Worm (Caenorhabditis elegans): Measurements from ENCODE around the gene F54D5.9.

ce11 chrII:11526954-11527353 lies 17.7 kb downstream of the F54D5.9 start, which contains the start of gene age-1:
- TF ChIP-seq ceh-79 (tag; optimal IDR thresholded peaks at IDR 0.05): no peak
- no peak for TF ChIP-seq nfyb-1 (GFP tag; IDR thresholded peaks at IDR 0.05)
- no peak for TF ChIP-seq F23B12.7 (tag; optimal IDR thresholded peaks at IDR 0.05; ENCODE audit: insufficient read depth)
- no peak for TF ChIP-seq mxl-1 (tag; optimal IDR thresholded peaks at IDR 0.05)
- TF ChIP-seq dox-1 (GFP tag; IDR thresholded peaks at IDR 0.05): no peak
- TF ChIP-seq mcd-1 (GFP tag; IDR thresholded peaks at IDR 0.05): no peak
- TF ChIP-seq unc-62 (GFP tag; optimal IDR thresholded peaks at IDR 0.05): no peak
- no peak for TF ChIP-seq egrh-3 (GFP tag; IDR thresholded peaks at IDR 0.05)
- TF ChIP-seq sea-2 (GFP tag; IDR thresholded peaks at IDR 0.05): no peak
- no peak for TF ChIP-seq Y95B8A.8 (GFP tag; IDR thresholded peaks at IDR 0.05)
- TF ChIP-seq hsf-1 (GFP tag; IDR thresholded peaks at IDR 0.05): no peak
- TF ChIP-seq lin-40 (tag; optimal IDR thresholded peaks at IDR 0.05): no peak
- no peak for TF ChIP-seq bed-1 (GFP tag; IDR thresholded peaks at IDR 0.05)
- no peak for TF ChIP-seq lsy-27 (tag; optimal IDR thresholded peaks at IDR 0.05; ENCODE audit: borderline replicate concordance, insufficient read depth)
